Worm (Caenorhabditis elegans): Measurements from ENCODE around the gene B0524.2.
A peak's percentile ranks its signal among the peaks of the same experiment; 100 is the strongest.

- no peak for TF ChIP-seq nhr-11 (tag; optimal IDR thresholded peaks at IDR 0.05)
- TF ChIP-seq ets-4 (tag; optimal IDR thresholded peaks at IDR 0.05) = peak; percentile 55
- no peak for TF ChIP-seq ceh-22 (tag; optimal IDR thresholded peaks at IDR 0.05)
- TF ChIP-seq ceh-19 (GFP tag; optimal IDR thresholded peaks at IDR 0.05) = no peak
- TF ChIP-seq fkh-10 (GFP tag; optimal IDR thresholded peaks at IDR 0.05) = no peak
- TF ChIP-seq ama-1 (optimal IDR thresholded peaks at IDR 0.05) = no peak
- no peak for TF ChIP-seq pha-4 (tag; optimal IDR thresholded peaks at IDR 0.05)
- TF ChIP-seq tbx-2 (tag; optimal IDR thresholded peaks at IDR 0.05) = peak; percentile 77
- TF ChIP-seq zip-5 (tag; optimal IDR thresholded peaks at IDR 0.05) = no peak
- no peak for TF ChIP-seq ceh-6 (GFP tag; optimal IDR thresholded peaks at IDR 0.05)
- TF ChIP-seq pqm-1 (tag; optimal IDR thresholded peaks at IDR 0.05) = no peak
- no peak for TF ChIP-seq pag-3 (tag; optimal IDR thresholded peaks at IDR 0.05; ENCODE audit: borderline replicate concordance)
- no peak for TF ChIP-seq lin-11 (tag; optimal IDR thresholded peaks at IDR 0.05)
These were observed 32.6 kb downstream of the B0524.2 start for ce11 chrIII:1926456-1926855.

All from whole organism, late embryonic.